Fruit fly (Drosophila melanogaster): ENCODE data around the gene Cyp9f2.

DNA sequence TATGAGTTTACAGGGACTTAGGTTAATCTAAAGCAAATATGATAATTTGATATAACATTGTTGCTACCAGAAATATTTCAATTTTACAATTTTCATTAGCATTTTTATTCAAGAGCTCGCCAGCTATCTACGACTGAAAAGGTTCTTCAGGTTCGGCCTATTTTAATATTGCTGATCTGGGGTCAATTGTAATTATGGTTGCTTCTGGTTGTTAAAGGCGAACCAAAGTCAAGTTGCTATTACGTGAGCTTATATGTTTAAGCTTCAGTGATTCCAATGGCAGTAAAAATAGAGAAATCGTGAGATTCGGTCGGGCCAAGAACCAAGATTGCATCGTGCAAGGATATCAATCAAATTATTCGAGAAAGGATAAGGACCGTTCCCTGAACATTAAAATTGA, 30.1 kb upstream of the Cyp9f2 start, which contains the start of gene Desat2:
- TF ChIP-seq CTCF (optimal IDR thresholded peaks at IDR 0.05) (no peak), CG8478 (optimal IDR thresholded peaks at IDR 0.05) (no peak)
